Worm (Caenorhabditis elegans): ENCODE data around the gene hif-1.

- TF ChIP-seq unc-62 (GFP tag; optimal IDR thresholded peaks at IDR 0.05) (no peak), ztf-4 (tag; optimal IDR thresholded peaks at IDR 0.05) (no peak), fos-1 (tag; optimal IDR thresholded peaks at IDR 0.05) (no peak), ceh-9 (tag; optimal IDR thresholded peaks at IDR 0.05) (no peak), elt-3 (tag; optimal IDR thresholded peaks at IDR 0.05) (no peak), zag-1 (tag; optimal IDR thresholded peaks at IDR 0.05) (no peak), snpc-4 (tag; optimal IDR thresholded peaks at IDR 0.05) (no peak), fkh-10 (GFP tag; optimal IDR thresholded peaks at IDR 0.05) (no peak), elt-2 (tag; optimal IDR thresholded peaks at IDR 0.05) (no peak), nhr-23 (tag; optimal IDR thresholded peaks at IDR 0.05) (no peak), jun-1 (tag; optimal IDR thresholded peaks at IDR 0.05) (no peak)
Measured at ce11 chrV:20757255-20757654, 23.0 kb upstream of the hif-1 start.

Data from whole organism, L3 larva.